Worm (Caenorhabditis elegans): ENCODE data around the gene spp-9.
A peak's percentile ranks its signal among the peaks of the same experiment; 100 is the strongest.

Gene spp-9

ce11 chrX:11480990-11481824 lies 6.4 kb upstream of the spp-9 start (continued):
- TF ChIP-seq nhr-25 (tag; optimal IDR thresholded peaks at IDR 0.05; ENCODE audit: borderline replicate concordance, insufficient read depth) = no peak
- no peak for TF ChIP-seq mxl-3 (GFP tag; optimal IDR thresholded peaks at IDR 0.05)
- no peak for TF ChIP-seq fkh-10 (GFP tag; optimal IDR thresholded peaks at IDR 0.05)
- no peak for TF ChIP-seq ceh-28 (tag; optimal IDR thresholded peaks at IDR 0.05)
- TF ChIP-seq mes-2 (tag; optimal IDR thresholded peaks at IDR 0.05; ENCODE audit: poor library complexity, severe bottlenecking) = peak; percentile 51
- no peak for TF ChIP-seq ztf-7 (tag; optimal IDR thresholded peaks at IDR 0.05)
- TF ChIP-seq mxl-2 (GFP tag; conservative IDR thresholded peaks at IDR 0.05) = no peak
- no peak for TF ChIP-seq F44E2.7 (GFP tag; IDR thresholded peaks at IDR 0.05)
- no peak for TF ChIP-seq dpl-1 (GFP tag; optimal IDR thresholded peaks at IDR 0.05)
- TF ChIP-seq lin-1 (GFP tag; IDR thresholded peaks at IDR 0.05) = peak; percentile 84; the same call in 1 of the 2 replicates
- TF ChIP-seq pha-4 (GFP tag; IDR thresholded peaks at IDR 0.05) = peak; percentile 27; the same call in 1 of the 2 replicates
- TF ChIP-seq pha-4 (tag; optimal IDR thresholded peaks at IDR 0.05) = no peak
- no peak for TF ChIP-seq nhr-102 (tag; optimal IDR thresholded peaks at IDR 0.05)
- TF ChIP-seq ctbp-1 (GFP tag; IDR thresholded peaks at IDR 0.05) = no peak
- no peak for TF ChIP-seq F49E8.2 (tag; optimal IDR thresholded peaks at IDR 0.05; ENCODE audit: borderline replicate concordance)
- TF ChIP-seq skn-1 (tag; optimal IDR thresholded peaks at IDR 0.05) = no peak
- no peak for TF ChIP-seq F26F4.8 (GFP tag; conservative IDR thresholded peaks at IDR 0.05)
- no peak for TF ChIP-seq daf-16 (GFP tag; optimal IDR thresholded peaks at IDR 0.05)
- TF ChIP-seq daf-16 (tag; optimal IDR thresholded peaks at IDR 0.05) = peak; percentile 60
- no peak for TF ChIP-seq daf-8 (GFP tag; IDR thresholded peaks at IDR 0.05)
- TF ChIP-seq saeg-2 (GFP tag; IDR thresholded peaks at IDR 0.05) = no peak
- TF ChIP-seq R02D3.7 (tag; optimal IDR thresholded peaks at IDR 0.05) = no peak
- TF ChIP-seq lin-38 (GFP tag; IDR thresholded peaks at IDR 0.05) = 0 out of 2 replicates have a peak, but pooled peaks have one; percentile 18
- no peak for TF ChIP-seq zfp-3 (GFP tag; conservative IDR thresholded peaks at IDR 0.05)
- TF ChIP-seq nhr-77 (tag; optimal IDR thresholded peaks at IDR 0.05) = peak; percentile 54
- 0 out of 2 replicates have a peak, but pooled peaks have one; percentile 37 for TF ChIP-seq nhr-41 (GFP tag; IDR thresholded peaks at IDR 0.05)
- no peak for TF ChIP-seq spr-1 (tag; optimal IDR thresholded peaks at IDR 0.05)
- TF ChIP-seq nhr-42 (GFP tag; IDR thresholded peaks at IDR 0.05) = no peak
- TF ChIP-seq mdt-29 (GFP tag; IDR thresholded peaks at IDR 0.05) = no peak
- TF ChIP-seq tag-97 (GFP tag; IDR thresholded peaks at IDR 0.05) = no peak; the same call in 1 of the 2 replicates
- no peak for TF ChIP-seq nhr-10 (tag; optimal IDR thresholded peaks at IDR 0.05)
- TF ChIP-seq hmg-1.1 (GFP tag; IDR thresholded peaks at IDR 0.05) = no peak
- TF ChIP-seq madf-9 (GFP tag; conservative IDR thresholded peaks at IDR 0.05) = no peak
- TF ChIP-seq zip-2 (tag; optimal IDR thresholded peaks at IDR 0.05) = no peak
- TF ChIP-seq nhr-6 (tag; optimal IDR thresholded peaks at IDR 0.05) = no peak
- TF ChIP-seq snpc-4 (tag; optimal IDR thresholded peaks at IDR 0.05) = no peak
- TF ChIP-seq D1046.2 (GFP tag; IDR thresholded peaks at IDR 0.05) = peak; percentile 57; the same call in 1 of the 2 replicates
- peak; percentile 71 for TF ChIP-seq php-3 (GFP tag; IDR thresholded peaks at IDR 0.05)
- no peak for TF ChIP-seq ZK337.2 (GFP tag; IDR thresholded peaks at IDR 0.05)
- no peak for TF ChIP-seq nhr-237 (tag; optimal IDR thresholded peaks at IDR 0.05)
- 0 out of 2 replicates have a peak, but pooled peaks have one; percentile 65 for TF ChIP-seq tra-1 (GFP tag; IDR thresholded peaks at IDR 0.05)
- TF ChIP-seq lin-15B (tag; optimal IDR thresholded peaks at IDR 0.05) = no peak
- TF ChIP-seq pqm-1 (tag; optimal IDR thresholded peaks at IDR 0.05) = peak; percentile 88
- no peak for TF ChIP-seq zag-1 (tag; optimal IDR thresholded peaks at IDR 0.05)
- TF ChIP-seq snpc-1.2 (GFP tag; IDR thresholded peaks at IDR 0.05) = no peak
- TF ChIP-seq lin-13 (GFP tag; optimal IDR thresholded peaks at IDR 0.05) = no peak
- TF ChIP-seq dmd-9 (GFP tag; IDR thresholded peaks at IDR 0.05) = no peak
- no peak for TF ChIP-seq lsy-2 (tag; optimal IDR thresholded peaks at IDR 0.05)
- no peak for TF ChIP-seq ceh-82 (tag; optimal IDR thresholded peaks at IDR 0.05)
- no peak for TF ChIP-seq ZK546.5 (tag; optimal IDR thresholded peaks at IDR 0.05)
- TF ChIP-seq lin-39 (tag; optimal IDR thresholded peaks at IDR 0.05) = no peak

All from whole organism, L4 larva.